Worm (Caenorhabditis elegans): ENCODE data around the gene gst-18.

Gene gst-18

DNA sequence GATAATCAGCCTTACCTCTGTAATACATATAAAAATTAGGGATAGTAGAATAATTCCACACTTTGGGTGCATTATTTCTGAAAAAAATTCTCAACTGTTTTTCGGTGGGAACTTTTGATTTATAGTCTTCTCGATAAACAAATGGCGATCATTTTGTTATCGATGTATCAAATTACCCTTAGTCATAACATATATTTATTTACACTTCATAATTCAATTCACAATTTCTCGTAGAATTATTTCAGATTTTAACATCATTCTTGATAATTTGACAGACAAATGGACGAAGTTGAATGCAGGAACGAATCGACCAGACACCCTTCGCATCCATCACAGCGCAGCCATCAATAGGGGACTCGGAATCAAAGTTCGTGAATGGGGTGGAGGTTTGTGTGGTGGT, 40.2 kb downstream of the gst-18 start, which contains the start of gene clec-145:
TSS of gene clec-145 (minus strand) at position 101 of the 400 bp plus-strand sequence.
- no peak for TF ChIP-seq unc-62 (GFP tag; optimal IDR thresholded peaks at IDR 0.05)

DNA sequence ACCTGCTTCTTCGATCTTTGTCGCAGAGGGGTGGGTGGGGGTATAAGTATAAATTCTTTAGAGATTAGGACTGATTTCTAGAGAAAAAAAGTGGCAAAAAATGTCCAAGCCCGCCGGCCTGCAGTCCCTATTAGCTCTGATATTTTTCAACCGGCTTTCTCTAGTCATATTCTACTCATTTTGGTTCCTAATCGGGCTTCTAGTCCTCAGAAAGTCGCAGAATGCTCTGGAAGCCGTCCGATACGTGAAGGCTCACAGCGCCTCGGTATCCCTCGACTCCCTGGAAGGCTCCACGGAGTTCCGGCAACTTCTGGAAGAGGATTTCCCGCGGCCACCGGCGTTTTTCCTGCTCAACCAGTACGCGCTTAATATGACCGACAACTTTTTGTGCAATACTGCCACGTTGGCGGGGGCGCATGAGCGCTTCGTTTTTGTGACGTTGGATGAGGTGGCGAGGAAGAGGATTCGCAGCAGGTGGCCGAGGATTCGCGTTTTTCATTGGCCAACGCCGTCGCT, 45.0 kb downstream of the gst-18 start, which contains the start of gene Y48E1B.8:
TSS of gene Y48E1B.8 (plus strand) at position 51 of the 516 bp plus-strand sequence.
- TF ChIP-seq unc-62 (GFP tag; optimal IDR thresholded peaks at IDR 0.05): no peak

Measured in whole organism, dauer.